Fruit fly (Drosophila melanogaster) whole organism, embryonic: ENCODE measurements around the gene Blm.
A peak's percentile ranks its signal among the peaks of the same experiment; 100 is the strongest.

Experiments
- Atf-2 ChIP-seq: fragments of 200-800 bp; sonication (Bioruptor generic); optimal IDR thresholded peaks from 2 replicates; lab custom pipeline; 2016; ENCODE audit warnings: missing biosample characterization, missing genetic modification characterization
- Bteb2 ChIP-seq: fragments of 200-800 bp; sonication (Bioruptor generic); optimal IDR thresholded peaks from 2 replicates; lab custom pipeline; 2016; ENCODE audit warnings: missing biosample characterization, missing genetic modification characterization
- CG10274 ChIP-seq: fragments of 200-800 bp; sonication (Bioruptor generic); optimal IDR thresholded peaks from 3 replicates; lab custom pipeline; 2017; ENCODE audit warnings: missing biosample characterization, mild to moderate bottlenecking, missing genetic modification characterization
- CG17385 ChIP-seq: fragments of 200-800 bp; sonication (Bioruptor generic); optimal IDR thresholded peaks from 3 replicates; lab custom pipeline; 2018; ENCODE audit warnings: missing biosample characterization, mild to moderate bottlenecking, missing genetic modification characterization
- CG17829 ChIP-seq: fragments of 200-800 bp; optimal IDR thresholded peaks from 2 replicates; lab custom pipeline; 2019; ENCODE audit warnings: missing biosample characterization, mild to moderate bottlenecking, missing genetic modification characterization, moderate library complexity
- CG2875 ChIP-seq: fragments of 200-800 bp; sonication (Bioruptor generic); optimal IDR thresholded peaks from 2 replicates; lab custom pipeline; 2017; ENCODE audit warnings: missing biosample characterization, mild to moderate bottlenecking, missing genetic modification characterization, missing genetic modification reagents
- CG31441 ChIP-seq: fragments of 200-800 bp; sonication (Bioruptor generic); IDR thresholded peaks from 2 replicates; pipeline ENCODE4 v1.3.6; 2022; ENCODE audit warnings: missing biosample characterization, missing genetic modification characterization
- CG32532 ChIP-seq: fragments of 200-800 bp; sonication (Bioruptor generic); IDR thresholded peaks from 2 replicates; pipeline ENCODE4 v1.3.6; 2022; ENCODE audit warnings: missing biosample characterization, missing genetic modification characterization
- CG32767 ChIP-seq: fragments of 200-800 bp; sonication (Bioruptor generic); IDR thresholded peaks from 2 replicates; pipeline ENCODE4 v1.3.6; 2022; ENCODE audit warnings: missing biosample characterization, missing genetic modification characterization
- CG3281 ChIP-seq: fragments of 200-800 bp; sonication (Bioruptor generic); optimal IDR thresholded peaks from 3 replicates; lab custom pipeline; 2017; ENCODE audit warnings: missing biosample characterization, mild to moderate bottlenecking, missing genetic modification characterization
- CG3995 ChIP-seq: fragments of 200-800 bp; sonication (Bioruptor generic); optimal IDR thresholded peaks from 3 replicates; lab custom pipeline; 2016; ENCODE audit warnings: missing biosample characterization, missing genetic modification characterization
- CG42726 ChIP-seq: fragments of 200-800 bp; sonication (Bioruptor generic); IDR thresholded peaks from 2 replicates; pipeline ENCODE4 v1.3.6; 2022; ENCODE audit warnings: missing biosample characterization, missing genetic modification characterization; ENCODE audit not compliant: partially characterized antibody
- CG4617 ChIP-seq: fragments of 200-800 bp; sonication (Bioruptor generic); optimal IDR thresholded peaks from 3 replicates; lab custom pipeline; 2016; ENCODE audit warnings: missing biosample characterization, missing genetic modification characterization, borderline replicate concordance
- CG4820 ChIP-seq: fragments of 200-800 bp; sonication (Bioruptor generic); optimal IDR thresholded peaks from 3 replicates; lab custom pipeline; 2016; ENCODE audit warnings: missing biosample characterization, missing genetic modification characterization
- CG4854 ChIP-seq: fragments of 200-800 bp; sonication (Bioruptor generic); optimal IDR thresholded peaks from 2 replicates; lab custom pipeline; 2016; ENCODE audit warnings: missing biosample characterization, missing genetic modification characterization, inconsistent platforms
- CG6254 ChIP-seq: fragments of 200-800 bp; sonication (Bioruptor generic); optimal IDR thresholded peaks from 3 replicates; lab custom pipeline; 2017; ENCODE audit warnings: mild to moderate bottlenecking, missing biosample characterization, missing genetic modification reagents, missing genetic modification characterization
- CG9932 ChIP-seq: fragments of 200-800 bp; sonication (Bioruptor generic); IDR thresholded peaks from 2 replicates; pipeline ENCODE4 v1.3.6; 2022; ENCODE audit warnings: missing biosample characterization, missing genetic modification characterization
- CTCF ChIP-seq: fragments of 200-800 bp; sonication (Bioruptor generic); optimal IDR thresholded peaks from 2 replicates; lab custom pipeline; 2017; ENCODE audit warnings: missing biosample characterization, mild to moderate bottlenecking, missing genetic modification characterization, moderate library complexity
- Doc3 ChIP-seq: fragments of 200-800 bp; sonication (Bioruptor generic); IDR thresholded peaks from 3 replicates; pipeline ENCODE4 v1.3.6; 2022; ENCODE audit warnings: missing biosample characterization, missing genetic modification characterization; ENCODE audit not compliant: partially characterized antibody
- HLH4C ChIP-seq: fragments of 200-800 bp; sonication (Bioruptor generic); IDR thresholded peaks from 3 replicates; pipeline ENCODE4 v1.3.6; 2022; ENCODE audit warnings: missing biosample characterization, missing genetic modification characterization; ENCODE audit not compliant: partially characterized antibody
- MBD-R2 ChIP-seq: fragments of 200-800 bp; sonication (Bioruptor generic); IDR thresholded peaks from 2 replicates; pipeline ENCODE4 v1.3.6; 2022; ENCODE audit warnings: missing biosample characterization, missing genetic modification characterization
- Mad ChIP-seq: fragments of 200-800 bp; sonication (Bioruptor generic); optimal IDR thresholded peaks from 2 replicates; lab custom pipeline; 2016; ENCODE audit warnings: missing biosample characterization, missing genetic modification characterization
- Meics ChIP-seq: fragments of 200-800 bp; sonication (Bioruptor generic); optimal IDR thresholded peaks from 2 replicates; lab custom pipeline; 2017; ENCODE audit warnings: missing biosample characterization, mild to moderate bottlenecking, missing genetic modification characterization
- Mrtf ChIP-seq: fragments of 200-800 bp; sonication (Bioruptor generic); IDR thresholded peaks from 3 replicates; pipeline ENCODE4 v1.3.6; 2022; ENCODE audit warnings: missing biosample characterization, missing genetic modification characterization
- Myb ChIP-seq: fragments of 200-800 bp; sonication (Bioruptor generic); optimal IDR thresholded peaks from 2 replicates; lab custom pipeline; 2016; ENCODE audit warnings: missing biosample characterization, missing genetic modification characterization
- Opbp ChIP-seq: fragments of 200-800 bp; sonication (Bioruptor generic); IDR thresholded peaks from 3 replicates; pipeline ENCODE4 v1.3.6; 2022; ENCODE audit warnings: missing biosample characterization, missing genetic modification characterization; ENCODE audit not compliant: partially characterized antibody
- Optix ChIP-seq: fragments of 200-800 bp; sonication (Bioruptor generic); IDR thresholded peaks from 3 replicates; pipeline ENCODE4 v1.3.6; 2022; ENCODE audit warnings: missing biosample characterization, missing genetic modification characterization
- Sin3A ChIP-seq: fragments of >200 bp; optimal IDR thresholded peaks from 2 replicates; lab custom pipeline; 2018
- ash1 ChIP-seq: fragments of 200-800 bp; sonication (Bioruptor generic); optimal IDR thresholded peaks from 2 replicates; lab custom pipeline; 2018; ENCODE audit warnings: missing biosample characterization, mild to moderate bottlenecking, missing genetic modification characterization
- ato ChIP-seq: fragments of 200-800 bp; sonication (Bioruptor generic); IDR thresholded peaks from 2 replicates; pipeline ENCODE4 v1.3.6; 2022; ENCODE audit warnings: missing biosample characterization, missing genetic modification characterization; ENCODE audit not compliant: partially characterized antibody
- bab2 ChIP-seq: fragments of 200-800 bp; sonication (Bioruptor generic); optimal IDR thresholded peaks from 2 replicates; lab custom pipeline; 2016; ENCODE audit warnings: missing biosample characterization, missing genetic modification characterization
- bcd ChIP-seq: fragments of 200-800 bp; sonication (Bioruptor generic); optimal IDR thresholded peaks from 2 replicates; lab custom pipeline; 2017; ENCODE audit warnings: missing biosample characterization, mild to moderate bottlenecking, missing genetic modification characterization
- caup ChIP-seq: fragments of 200-800 bp; sonication (Bioruptor generic); optimal IDR thresholded peaks from 3 replicates; lab custom pipeline; 2017; ENCODE audit warnings: missing biosample characterization, mild to moderate bottlenecking, missing genetic modification characterization, moderate library complexity; ENCODE audit not compliant: severe bottlenecking
- dati ChIP-seq: fragments of 200-800 bp; sonication (Bioruptor generic); IDR thresholded peaks from 2 replicates; pipeline ENCODE4 v1.3.6; 2022; ENCODE audit warnings: missing biosample characterization, missing genetic modification characterization
- gcm ChIP-seq: fragments of 200-800 bp; sonication (Bioruptor generic); optimal IDR thresholded peaks from 2 replicates; lab custom pipeline; 2019; ENCODE audit warnings: missing biosample characterization, mild to moderate bottlenecking, missing genetic modification characterization, moderate library complexity
- gcm2 ChIP-seq: fragments of 200-800 bp; sonication (Bioruptor generic); optimal IDR thresholded peaks from 2 replicates; lab custom pipeline; 2016; ENCODE audit warnings: missing biosample characterization, missing genetic modification characterization
- gt ChIP-seq: fragments of 200-800 bp; sonication (Bioruptor generic); IDR thresholded peaks from 2 replicates; pipeline ENCODE4 v1.3.6; 2022; ENCODE audit warnings: missing biosample characterization, missing genetic modification characterization
- ken ChIP-seq: fragments of 200-800 bp; sonication (Bioruptor generic); IDR thresholded peaks from 3 replicates; pipeline ENCODE4 v1.3.6; 2022; ENCODE audit warnings: missing biosample characterization, missing genetic modification characterization
- lab ChIP-seq: fragments of 200-800 bp; sonication (Bioruptor generic); optimal IDR thresholded peaks from 3 replicates; lab custom pipeline; 2017; ENCODE audit warnings: missing biosample characterization, missing genetic modification characterization, mild to moderate bottlenecking, moderate library complexity, missing genetic modification reagents
- lov ChIP-seq, 2 experiments: fragments of 200-800 bp in 1 of 2; fragments of >200 bp in 1 of 2; sonication (Bioruptor generic) in 1 of 2; IDR thresholded peaks in 1 of 2; optimal IDR thresholded peaks in 1 of 2; 2 replicates in 1 of 2; 3 replicates in 1 of 2; pipeline versions ENCODE4 v1.3.6 to Lab custom; 2017 to 2022; ENCODE audit warnings: missing biosample characterization in 1 of 2, missing genetic modification characterization in 1 of 2
- nmo ChIP-seq: fragments of 200-800 bp; sonication (Bioruptor generic); optimal IDR thresholded peaks from 2 replicates; lab custom pipeline; 2018; ENCODE audit warnings: missing biosample characterization, mild to moderate bottlenecking, missing genetic modification characterization, moderate library complexity
- rib ChIP-seq: fragments of 200-800 bp; sonication (Bioruptor generic); IDR thresholded peaks from 2 replicates; pipeline ENCODE4 v1.3.6; 2022; ENCODE audit warnings: missing biosample characterization, missing genetic modification characterization
- sim ChIP-seq: fragments of 200-800 bp; sonication (Bioruptor generic); IDR thresholded peaks from 2 replicates; pipeline ENCODE4 v1.3.6; 2022; ENCODE audit warnings: missing biosample characterization, missing genetic modification characterization
- sna ChIP-seq: fragments of 200-800 bp; sonication (Bioruptor generic); IDR thresholded peaks from 2 replicates; pipeline ENCODE4 v1.3.6; 2022; ENCODE audit warnings: missing biosample characterization, missing genetic modification characterization; ENCODE audit not compliant: partially characterized antibody
- so ChIP-seq: fragments of 200-800 bp; sonication (Bioruptor generic); IDR thresholded peaks from 3 replicates; pipeline ENCODE4 v1.3.6; 2022; ENCODE audit warnings: missing biosample characterization, missing genetic modification characterization
- stc ChIP-seq: fragments of 200-800 bp; sonication (Bioruptor generic); IDR thresholded peaks from 2 replicates; pipeline ENCODE4 v1.3.6; 2022; ENCODE audit warnings: missing biosample characterization, missing genetic modification characterization
- ttk ChIP-seq: fragments of 200-800 bp; sonication (Bioruptor generic); IDR thresholded peaks from 2 replicates; pipeline ENCODE4 v2.1.2; 2022; ENCODE audit warnings: missing biosample characterization, missing genetic modification characterization
- yki ChIP-seq: fragments of >200 bp; optimal IDR thresholded peaks from 3 replicates; lab custom pipeline; 2018
- zen2 ChIP-seq: fragments of 200-800 bp; sonication (Bioruptor generic); IDR thresholded peaks from 3 replicates; pipeline ENCODE4 v1.3.6; 2022; ENCODE audit warnings: missing biosample characterization, missing genetic modification characterization; ENCODE audit not compliant: partially characterized antibody

Gene Blm

DNA sequence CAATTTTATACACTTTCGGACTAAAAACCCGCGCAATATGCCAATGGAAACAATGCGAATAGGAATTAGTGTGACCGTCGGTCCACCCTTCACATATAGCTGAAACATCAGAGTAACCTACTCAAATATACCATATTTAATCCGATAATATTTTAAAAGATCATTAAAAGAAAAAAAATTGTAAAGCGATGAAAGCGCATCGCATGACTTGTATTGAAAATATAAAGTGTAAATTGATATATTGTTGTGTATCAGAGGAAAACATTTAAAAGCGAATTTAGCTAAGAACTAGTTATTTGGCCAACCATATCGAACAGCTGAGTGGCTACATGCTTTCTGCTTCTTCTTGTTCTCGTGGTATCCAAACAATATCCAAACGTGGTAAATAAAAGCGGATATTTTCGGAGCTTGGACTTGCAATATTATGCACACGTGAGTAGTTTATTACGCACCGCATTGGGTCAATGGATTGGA lies at the start of gene Blm, which contains the start of gene CG14722 (continued):
- TF ChIP-seq sim (GFP tag; lab: Robert Waterston, UW): no peak
- 0 out of 2 replicates have a peak, but pooled peaks have one; percentile 11 for TF ChIP-seq ato (GFP tag; lab: Robert Waterston, UW)
- peak; percentile 56 for TF ChIP-seq CG4617 (GFP tag; lab: Kevin White, UChicago)
- peak; percentile 47 for TF ChIP-seq Sin3A (lab: Kevin White, UChicago)
- TF ChIP-seq rib (GFP tag; lab: Robert Waterston, UW): no peak
- peak; percentile 46 for TF ChIP-seq nmo (GFP tag; lab: Kevin White, UChicago)
- peak; percentile 33 for TF ChIP-seq Myb (GFP tag; lab: Kevin White, UChicago)
- TF ChIP-seq CG17829 (tag; lab: Kevin White, UChicago): peak; percentile 25

DNA sequence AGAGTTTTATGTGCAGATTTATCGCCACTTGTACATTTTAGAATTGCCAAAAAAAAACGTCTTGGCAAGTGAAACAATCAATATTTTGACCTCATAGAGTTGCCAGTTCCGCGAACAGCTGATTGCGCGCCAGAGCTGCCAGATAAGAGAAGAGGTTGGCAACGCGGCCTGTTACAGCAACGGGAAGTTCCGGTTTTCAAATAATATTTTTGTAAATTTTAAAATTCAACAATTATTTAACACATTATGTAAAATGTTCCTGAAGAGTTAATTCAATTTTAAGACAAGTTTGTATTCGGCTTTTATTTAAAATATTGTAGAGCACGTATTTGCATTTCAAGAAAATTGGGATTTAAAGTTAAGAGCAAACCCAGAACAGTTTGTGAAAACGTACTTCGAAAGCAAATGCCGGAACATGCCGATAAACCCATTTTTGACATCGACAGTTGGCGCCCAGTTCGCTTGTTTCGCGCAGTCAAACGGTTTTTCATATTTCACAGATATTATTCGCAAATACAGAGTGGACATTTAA lies 45.2 kb upstream of the Blm start, which contains the start of the genes prd1 and HisCl1:
prd1 (minus strand) TSS at position 320 of the 532 bp plus-strand sequence.
HisCl1 (plus strand) TSS at position 482 of the 532 bp plus-strand sequence.
- TF ChIP-seq caup (GFP tag; lab: Kevin White, UChicago) (no peak), CG42726 (no peak), stc (GFP tag; lab: Robert Waterston, UW) (peak; percentile 58; the same call in 1 of the 2 replicates), lab (GFP tag; lab: Kevin White, UChicago) (no peak), CG31441 (GFP tag; lab: Robert Waterston, UW) (no peak), zen2 (GFP tag; lab: Robert Waterston, UW) (no peak), Mrtf (GFP tag; lab: Robert Waterston, UW) (no peak), CG32532 (GFP tag; lab: Robert Waterston, UW) (peak; percentile 70), sna (GFP tag; lab: Robert Waterston, UW) (0 out of 2 replicates have a peak, but pooled peaks have one; percentile 38), CG4854 (GFP tag; lab: Kevin White, UChicago) (peak; percentile 98), yki (lab: Kevin White, UChicago) (no peak), gcm2 (GFP tag; lab: Kevin White, UChicago) (peak; percentile 33), lov (optimal IDR thresholded peaks at IDR 0.05; lab: Kevin White, UChicago) (no peak), lov (GFP tag; IDR thresholded peaks at IDR 0.05; lab: Robert Waterston, UW) (0 out of 3 replicates have a peak, but pooled peaks have one; percentile 65), CTCF (GFP tag; lab: Kevin White, UChicago) (peak; percentile 46), Atf-2 (GFP tag; lab: Kevin White, UChicago) (peak; percentile 66), CG4820 (GFP tag; lab: Kevin White, UChicago) (peak; percentile 14), ken (GFP tag; lab: Robert Waterston, UW) (no peak), bab2 (GFP tag; lab: Kevin White, UChicago) (peak; percentile 50), dati (GFP tag; lab: Robert Waterston, UW) (no peak), Bteb2 (GFP tag; lab: Kevin White, UChicago) (peak; percentile 42), ash1 (peak; percentile 22), CG2875 (GFP tag; lab: Kevin White, UChicago) (peak; percentile 58), CG6254 (GFP tag; lab: Kevin White, UChicago) (peak; percentile 43), CG32767 (GFP tag; lab: Robert Waterston, UW) (peak; percentile 39; the same call in 1 of the 2 replicates), CG17385 (no peak), CG3281 (GFP tag; lab: Kevin White, UChicago) (peak; percentile 71), gt (no peak), Opbp (GFP tag; lab: Robert Waterston, UW) (no peak), bcd (GFP tag; lab: Kevin White, UChicago) (peak; percentile 84), CG10274 (GFP tag; lab: Kevin White, UChicago) (peak; percentile 53), CG3995 (peak; percentile 36), Optix (GFP tag; lab: Robert Waterston, UW) (no peak), Meics (GFP tag; lab: Kevin White, UChicago) (peak; percentile 79), CG9932 (GFP tag; lab: Robert Waterston, UW) (peak; percentile 82), Mad (GFP tag; lab: Kevin White, UChicago) (peak; percentile 56), Doc3 (GFP tag; lab: Robert Waterston, UW) (no peak), HLH4C (GFP tag; lab: Robert Waterston, UW) (no peak), ttk (GFP tag; lab: Robert Waterston, UW) (no peak), so (no peak), gcm (GFP tag; lab: Kevin White, UChicago) (no peak), MBD-R2 (GFP tag; lab: Robert Waterston, UW) (peak; percentile 91)
